Fruit fly (Drosophila melanogaster): ENCODE measurements around the gene Sos.

The Sos gene

DNA sequence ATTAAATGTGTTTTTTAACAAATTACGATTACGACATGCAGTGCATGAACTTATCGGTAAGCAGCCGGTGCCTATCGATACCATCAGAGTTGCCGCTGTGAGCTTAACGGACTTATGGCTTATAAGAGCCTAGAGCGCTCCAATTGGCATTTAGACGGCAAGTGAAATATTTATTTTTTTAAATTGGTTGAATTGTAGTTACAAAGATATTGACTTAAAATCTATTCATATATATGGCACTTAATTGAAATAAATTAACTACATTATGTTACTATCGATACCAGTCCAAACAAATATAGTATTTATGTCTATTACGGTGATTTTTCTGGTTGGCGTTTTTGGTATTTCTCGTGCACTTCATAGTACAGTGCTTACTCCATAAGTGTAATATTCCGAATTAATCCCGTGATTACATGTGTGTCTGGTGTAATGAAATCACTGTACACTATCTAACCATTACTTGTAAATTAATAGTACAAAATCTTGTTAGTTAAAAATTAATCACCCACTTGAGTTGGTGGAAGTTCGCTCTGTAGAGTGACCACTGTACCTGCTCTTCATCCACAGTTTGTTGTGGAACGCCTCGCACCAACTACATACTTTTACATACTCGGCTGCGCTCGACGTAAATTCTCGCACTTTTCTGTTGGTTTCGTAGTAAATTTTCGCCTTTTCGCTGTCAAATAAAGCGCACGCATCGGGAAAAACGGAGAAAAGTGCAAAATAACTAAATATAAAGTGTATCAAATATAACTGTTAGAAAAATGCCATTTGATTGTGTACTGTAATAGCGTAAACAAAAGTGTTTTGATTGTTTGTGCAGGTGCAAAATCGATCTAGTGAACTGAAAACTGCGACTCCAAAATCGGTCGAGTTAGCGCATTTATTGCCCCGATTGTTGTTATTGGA lies 21.6 kb downstream of the Sos start, which contains the start of the genes mRpS23 and CenG1A (continued):
- TF ChIP-seq CG30431 (GFP tag; optimal IDR thresholded peaks at IDR 0.05) (peak; percentile 99), CG3995 (GFP tag; optimal IDR thresholded peaks at IDR 0.05) (peak; percentile 95), CG34224 (GFP tag; IDR thresholded peaks at IDR 0.05; ENCODE audit: partially characterized antibody) (peak; percentile 81), CG4404 (GFP tag; IDR thresholded peaks at IDR 0.05) (peak; percentile 100), Meics (GFP tag; optimal IDR thresholded peaks at IDR 0.05) (peak; percentile 100), gro (GFP tag; optimal IDR thresholded peaks at IDR 0.05) (peak; percentile 100), gcm2 (GFP tag; optimal IDR thresholded peaks at IDR 0.05) (peak; percentile 99), bsh (GFP tag; optimal IDR thresholded peaks at IDR 0.05) (peak; percentile 100), zen2 (GFP tag; IDR thresholded peaks at IDR 0.05; ENCODE audit: partially characterized antibody) (no peak; the same call in 2 of the 3 replicates), CG6854 (GFP tag; optimal IDR thresholded peaks at IDR 0.05) (peak; percentile 100), Bdp1 (GFP tag; optimal IDR thresholded peaks at IDR 0.05) (peak; percentile 96), tio (GFP tag; optimal IDR thresholded peaks at IDR 0.05) (no peak), D19B (GFP tag; optimal IDR thresholded peaks at IDR 0.05) (peak; percentile 98), CG18619 (GFP tag; optimal IDR thresholded peaks at IDR 0.05) (peak; percentile 100), Hey (tag; optimal IDR thresholded peaks at IDR 0.05) (peak; percentile 99), jumu (GFP tag; optimal IDR thresholded peaks at IDR 0.05) (peak; percentile 100), fd3F (GFP tag; optimal IDR thresholded peaks at IDR 0.05) (peak; percentile 100), CG4424 (GFP tag; optimal IDR thresholded peaks at IDR 0.05) (peak; percentile 100), Dll (GFP tag; IDR thresholded peaks at IDR 0.05; ENCODE audit: partially characterized antibody) (peak; percentile 93), Spps (tag; optimal IDR thresholded peaks at IDR 0.05) (peak; percentile 99), Side (GFP tag; optimal IDR thresholded peaks at IDR 0.05) (peak; percentile 100), slbo (GFP tag; IDR thresholded peaks at IDR 0.05) (peak; percentile 100), CG6272 (GFP tag; IDR thresholded peaks at IDR 0.05) (peak; percentile 100), lilli (GFP tag; optimal IDR thresholded peaks at IDR 0.05) (peak; percentile 100), repo (GFP tag; optimal IDR thresholded peaks at IDR 0.05) (peak; percentile 99), jigr1 (GFP tag; IDR thresholded peaks at IDR 0.05) (peak; percentile 99), Dip3 (GFP tag; optimal IDR thresholded peaks at IDR 0.05) (peak; percentile 100), NFAT (GFP tag; IDR thresholded peaks at IDR 0.05) (peak; percentile 100), inv (GFP tag; IDR thresholded peaks at IDR 0.05; ENCODE audit: partially characterized antibody) (peak; percentile 77), CG17186 (GFP tag; optimal IDR thresholded peaks at IDR 0.05) (peak; percentile 98), CG3163 (GFP tag; optimal IDR thresholded peaks at IDR 0.05) (peak; percentile 96), tx (GFP tag; optimal IDR thresholded peaks at IDR 0.05) (peak; percentile 99), dan (GFP tag; IDR thresholded peaks at IDR 0.05) (peak; percentile 99), Lim3 (GFP tag; IDR thresholded peaks at IDR 0.05) (peak; percentile 99), chif (GFP tag; optimal IDR thresholded peaks at IDR 0.05) (peak; percentile 100), CG16779 (GFP tag; IDR thresholded peaks at IDR 0.05) (peak; percentile 100), CG2120 (GFP tag; optimal IDR thresholded peaks at IDR 0.05) (peak; percentile 100), shn (GFP tag; optimal IDR thresholded peaks at IDR 0.05) (peak; percentile 99), esg (GFP tag; conservative IDR thresholded peaks at IDR 0.05) (peak; percentile 100), CG6683 (GFP tag; optimal IDR thresholded peaks at IDR 0.05) (peak; percentile 98), ap (GFP tag; IDR thresholded peaks at IDR 0.05) (peak; percentile 100), NC2β (GFP tag; optimal IDR thresholded peaks at IDR 0.05) (peak; percentile 100), z (GFP tag; IDR thresholded peaks at IDR 0.05) (peak; percentile 88), CG4617 (GFP tag; optimal IDR thresholded peaks at IDR 0.05; ENCODE audit: borderline replicate concordance) (peak; percentile 100), CG18599 (GFP tag; optimal IDR thresholded peaks at IDR 0.05) (peak; percentile 100), CG7357 (GFP tag; IDR thresholded peaks at IDR 0.05) (peak; percentile 99), hb (GFP tag; IDR thresholded peaks at IDR 0.05; ENCODE audit: partially characterized antibody) (peak; percentile 83), MTF-1 (GFP tag; optimal IDR thresholded peaks at IDR 0.05; ENCODE audit: borderline replicate concordance) (peak; percentile 99)
